Fruit fly (Drosophila melanogaster) whole organism, embryonic: ENCODE measurements around the gene CG8993.

Source experiments
- Aef1 ChIP-seq: fragments of 200-800 bp; sonication (Bioruptor generic); IDR thresholded peaks from 3 replicates; pipeline ENCODE4 v1.3.6; 2022; ENCODE audit warnings: missing biosample characterization, missing genetic modification characterization
- Atf6 ChIP-seq: fragments of 200-800 bp; sonication (Bioruptor generic); IDR thresholded peaks from 2 replicates; pipeline ENCODE4 v1.3.6; 2022; ENCODE audit warnings: missing biosample characterization, missing genetic modification characterization
- CG11695 ChIP-seq: fragments of 200-800 bp; sonication (Bioruptor generic); IDR thresholded peaks from 3 replicates; pipeline ENCODE4 v1.3.6; 2022; ENCODE audit warnings: missing biosample characterization, missing genetic modification characterization
- CG12391 ChIP-seq: fragments of 200-800 bp; sonication (Bioruptor generic); optimal IDR thresholded peaks from 3 replicates; lab custom pipeline; 2018; ENCODE audit warnings: missing biosample characterization, mild to moderate bottlenecking, missing genetic modification characterization, moderate library complexity
- CG12744 ChIP-seq: fragments of 200-800 bp; sonication (Bioruptor generic); optimal IDR thresholded peaks from 2 replicates; lab custom pipeline; 2016; ENCODE audit warnings: missing biosample characterization, missing genetic modification characterization
- CG13287 ChIP-seq: fragments of 200-800 bp; sonication (Bioruptor generic); IDR thresholded peaks from 2 replicates; pipeline ENCODE4 v1.3.6; 2022; ENCODE audit warnings: missing biosample characterization, missing genetic modification characterization; ENCODE audit not compliant: partially characterized antibody
- CG14667 ChIP-seq: fragments of 200-800 bp; sonication (Bioruptor generic); IDR thresholded peaks from 2 replicates; pipeline ENCODE4 v1.3.6; 2022; ENCODE audit warnings: missing biosample characterization, missing genetic modification characterization
- CG15696 ChIP-seq: fragments of 200-800 bp; sonication (Bioruptor generic); optimal IDR thresholded peaks from 2 replicates; lab custom pipeline; 2019; ENCODE audit warnings: missing biosample characterization, mild to moderate bottlenecking, missing genetic modification characterization, moderate library complexity
- CG16815 ChIP-seq: fragments of 200-800 bp; sonication (Bioruptor generic); optimal IDR thresholded peaks from 3 replicates; lab custom pipeline; 2017; ENCODE audit warnings: missing biosample characterization, mild to moderate bottlenecking, missing genetic modification characterization
- CG17612 ChIP-seq: fragments of 200-800 bp; sonication (Bioruptor generic); IDR thresholded peaks from 2 replicates; pipeline ENCODE4 v1.3.6; 2022; ENCODE audit warnings: missing biosample characterization, missing genetic modification characterization
- CG2712 ChIP-seq: fragments of 200-800 bp; optimal IDR thresholded peaks from 3 replicates; lab custom pipeline; 2019; ENCODE audit warnings: missing biosample characterization, mild to moderate bottlenecking, missing genetic modification characterization, moderate library complexity
- CG34224 ChIP-seq: fragments of 200-800 bp; sonication (Bioruptor generic); IDR thresholded peaks from 3 replicates; pipeline ENCODE4 v1.3.6; 2022; ENCODE audit warnings: missing biosample characterization, missing genetic modification characterization; ENCODE audit not compliant: partially characterized antibody
- CG4707 ChIP-seq: fragments of 200-800 bp; sonication (Bioruptor generic); optimal IDR thresholded peaks from 2 replicates; lab custom pipeline; 2018; ENCODE audit warnings: missing biosample characterization, mild to moderate bottlenecking, missing genetic modification characterization, moderate library complexity
- CG4730 ChIP-seq: fragments of 200-800 bp; sonication (Bioruptor generic); IDR thresholded peaks from 2 replicates; pipeline ENCODE4 v1.3.6; 2022; ENCODE audit warnings: missing biosample characterization, missing genetic modification characterization
- CG7372 ChIP-seq: fragments of 200-800 bp; sonication (Bioruptor generic); IDR thresholded peaks from 2 replicates; pipeline ENCODE4 v1.3.6; 2022; ENCODE audit warnings: missing biosample characterization, missing genetic modification characterization
- CG8944 ChIP-seq: fragments of 200-800 bp; sonication (Bioruptor generic); optimal IDR thresholded peaks from 3 replicates; lab custom pipeline; 2016; ENCODE audit warnings: missing biosample characterization, missing genetic modification characterization
- Camta ChIP-seq: fragments of 200-800 bp; sonication (Bioruptor generic); optimal IDR thresholded peaks from 2 replicates; lab custom pipeline; 2016; ENCODE audit warnings: missing biosample characterization, missing genetic modification characterization
- Dip2 ChIP-seq: fragments of 200-800 bp; sonication (Bioruptor generic); IDR thresholded peaks from 2 replicates; pipeline ENCODE4 v1.3.6; 2022; ENCODE audit warnings: missing biosample characterization, missing genetic modification characterization
- Eip74EF ChIP-seq, 2 experiments: fragments of 200-800 bp in 1 of 2; fragments of >200 bp in 1 of 2; sonication (Bioruptor generic) in 1 of 2; optimal IDR thresholded peaks; 2 replicates each; lab custom pipeline; 2017 to 2019; ENCODE audit warnings: missing biosample characterization in 2 of 2, missing genetic modification characterization in 2 of 2, mild to moderate bottlenecking in 1 of 2, moderate library complexity in 1 of 2
- Hr51 ChIP-seq, 2 experiments: fragments of 200-800 bp; sonication (Bioruptor generic); optimal IDR thresholded peaks; 2 replicates in 1 of 2; 3 replicates in 1 of 2; lab custom pipeline; 2016 to 2018; ENCODE audit warnings: missing biosample characterization in 2 of 2, missing genetic modification characterization in 2 of 2, mild to moderate bottlenecking in 1 of 2, moderate library complexity in 1 of 2
- Jarid2 ChIP-seq: fragments of 200-800 bp; sonication (Bioruptor generic); optimal IDR thresholded peaks from 3 replicates; lab custom pipeline; 2017; ENCODE audit warnings: mild to moderate bottlenecking, missing biosample characterization, missing genetic modification reagents, missing genetic modification characterization
- MTF-1 ChIP-seq: fragments of 200-800 bp; sonication (Bioruptor generic); optimal IDR thresholded peaks from 2 replicates; lab custom pipeline; 2018; ENCODE audit warnings: missing biosample characterization, mild to moderate bottlenecking, missing genetic modification characterization, borderline replicate concordance
- Max ChIP-seq: fragments of 200-800 bp; sonication (Bioruptor generic); optimal IDR thresholded peaks from 2 replicates; lab custom pipeline; 2016; ENCODE audit warnings: missing biosample characterization, mild to moderate bottlenecking, missing genetic modification characterization
- Ssrp ChIP-seq: fragments of 200-800 bp; sonication (Bioruptor generic); optimal IDR thresholded peaks from 2 replicates; lab custom pipeline; 2018; ENCODE audit warnings: missing biosample characterization, mild to moderate bottlenecking, missing genetic modification characterization, moderate library complexity
- Vsx1 ChIP-seq: fragments of 200-800 bp; sonication (Bioruptor generic); optimal IDR thresholded peaks from 2 replicates; lab custom pipeline; 2017; ENCODE audit warnings: missing biosample characterization, mild to moderate bottlenecking, missing genetic modification characterization, missing genetic modification reagents
- ap ChIP-seq: fragments of 200-800 bp; sonication (Bioruptor generic); IDR thresholded peaks from 2 replicates; pipeline ENCODE4 v1.3.6; 2022; ENCODE audit warnings: missing biosample characterization, missing genetic modification characterization
- ase ChIP-seq: fragments of 200-800 bp; sonication (Bioruptor generic); IDR thresholded peaks from 3 replicates; pipeline ENCODE4 v1.3.6; 2022; ENCODE audit warnings: missing biosample characterization, missing genetic modification characterization
- ato ChIP-seq: fragments of 200-800 bp; sonication (Bioruptor generic); IDR thresholded peaks from 2 replicates; pipeline ENCODE4 v1.3.6; 2022; ENCODE audit warnings: missing biosample characterization, missing genetic modification characterization; ENCODE audit not compliant: partially characterized antibody
- bowl ChIP-seq: fragments of 200-800 bp; sonication (Bioruptor generic); IDR thresholded peaks from 2 replicates; pipeline ENCODE4 v1.3.6; 2022; ENCODE audit warnings: missing biosample characterization, missing genetic modification characterization
- bsh ChIP-seq, 2 experiments: fragments of 200-800 bp; sonication (Bioruptor generic); optimal IDR thresholded peaks; 2 replicates each; lab custom pipeline; 2017 to 2018; ENCODE audit warnings: mild to moderate bottlenecking in 2 of 2, missing biosample characterization in 2 of 2, missing genetic modification characterization in 2 of 2, moderate library complexity in 1 of 2
- chm ChIP-seq: fragments of 200-800 bp; sonication (Bioruptor generic); IDR thresholded peaks from 2 replicates; pipeline ENCODE4 v1.3.6; 2022; ENCODE audit warnings: missing biosample characterization, missing genetic modification characterization
- da ChIP-seq: fragments of 200-800 bp; sonication (Bioruptor generic); optimal IDR thresholded peaks from 2 replicates; lab custom pipeline; 2016; ENCODE audit warnings: missing biosample characterization, missing genetic modification characterization
- dati ChIP-seq: fragments of 200-800 bp; sonication (Bioruptor generic); IDR thresholded peaks from 2 replicates; pipeline ENCODE4 v1.3.6; 2022; ENCODE audit warnings: missing biosample characterization, missing genetic modification characterization
- dm ChIP-seq: fragments of 200-800 bp; sonication (Bioruptor generic); optimal IDR thresholded peaks from 3 replicates; lab custom pipeline; 2016; ENCODE audit warnings: missing biosample characterization, missing genetic modification characterization
- emc ChIP-seq: fragments of 200-800 bp; sonication (Bioruptor generic); optimal IDR thresholded peaks from 2 replicates; lab custom pipeline; 2016; ENCODE audit warnings: missing biosample characterization, missing genetic modification characterization
- gt ChIP-seq: fragments of 200-800 bp; sonication (Bioruptor generic); IDR thresholded peaks from 2 replicates; pipeline ENCODE4 v1.3.6; 2022; ENCODE audit warnings: missing biosample characterization, missing genetic modification characterization
- jumu ChIP-seq: fragments of 200-800 bp; sonication (Bioruptor generic); optimal IDR thresholded peaks from 3 replicates; lab custom pipeline; 2016; ENCODE audit warnings: missing biosample characterization, missing genetic modification characterization
- ken ChIP-seq: fragments of 200-800 bp; sonication (Bioruptor generic); IDR thresholded peaks from 3 replicates; pipeline ENCODE4 v1.3.6; 2022; ENCODE audit warnings: missing biosample characterization, missing genetic modification characterization
- mld ChIP-seq: fragments of 200-800 bp; sonication (Bioruptor generic); IDR thresholded peaks from 3 replicates; pipeline ENCODE4 v1.3.6; 2022; ENCODE audit warnings: missing biosample characterization, missing genetic modification characterization; ENCODE audit not compliant: partially characterized antibody
- odd ChIP-seq: fragments of 200-800 bp; sonication (Bioruptor generic); optimal IDR thresholded peaks from 2 replicates; lab custom pipeline; 2017; ENCODE audit warnings: missing biosample characterization, mild to moderate bottlenecking, missing genetic modification characterization
- otp ChIP-seq: fragments of 200-800 bp; sonication (Bioruptor generic); IDR thresholded peaks from 3 replicates; pipeline ENCODE4, ENCODE4 v1.3.6; 2022; ENCODE audit warnings: missing biosample characterization, missing genetic modification characterization
- p53 ChIP-seq: fragments of 200-800 bp; sonication (Bioruptor generic); optimal IDR thresholded peaks from 2 replicates; lab custom pipeline; 2016; ENCODE audit warnings: missing biosample characterization, missing genetic modification characterization
- pan ChIP-seq, 4 experiments: fragments of >200 bp in 3 of 4; fragments of 200-800 bp in 1 of 4; sonication (Bioruptor generic) in 1 of 4; optimal IDR thresholded peaks in 3 of 4; IDR thresholded peaks in 1 of 4; 2 replicates each; pipeline versions ENCODE4 v1.3.6 to Lab custom; 2017 to 2022; ENCODE audit warnings: missing biosample characterization in 2 of 4, missing genetic modification characterization in 2 of 4, mixed read lengths in 1 of 4
- pnt ChIP-seq: fragments of 200-800 bp; sonication (Bioruptor generic); optimal IDR thresholded peaks from 3 replicates; lab custom pipeline; 2016; ENCODE audit warnings: missing biosample characterization, missing genetic modification characterization
- sens ChIP-seq: fragments of 200-800 bp; sonication (Bioruptor generic); peaks from one replicate; lab custom pipeline; 2016; ENCODE audit warnings: missing biosample characterization, missing genetic modification characterization
- tio ChIP-seq: fragments of 200-800 bp; sonication (Bioruptor generic); optimal IDR thresholded peaks from 2 replicates; lab custom pipeline; 2017; ENCODE audit warnings: missing biosample characterization, missing genetic modification characterization, inconsistent platforms
- trem ChIP-seq: fragments of 200-800 bp; optimal IDR thresholded peaks from 3 replicates; lab custom pipeline; 2019; ENCODE audit warnings: missing biosample characterization, mild to moderate bottlenecking, missing genetic modification characterization, moderate library complexity
- trh ChIP-seq: fragments of 200-800 bp; sonication (Bioruptor generic); optimal IDR thresholded peaks from 2 replicates; lab custom pipeline; 2016; ENCODE audit warnings: missing biosample characterization, missing genetic modification characterization
- wek ChIP-seq: fragments of 200-800 bp; sonication (Bioruptor generic); optimal IDR thresholded peaks from 3 replicates; lab custom pipeline; 2018; ENCODE audit warnings: missing biosample characterization, mild to moderate bottlenecking, missing genetic modification characterization, moderate library complexity

Gene CG8993

DNA sequence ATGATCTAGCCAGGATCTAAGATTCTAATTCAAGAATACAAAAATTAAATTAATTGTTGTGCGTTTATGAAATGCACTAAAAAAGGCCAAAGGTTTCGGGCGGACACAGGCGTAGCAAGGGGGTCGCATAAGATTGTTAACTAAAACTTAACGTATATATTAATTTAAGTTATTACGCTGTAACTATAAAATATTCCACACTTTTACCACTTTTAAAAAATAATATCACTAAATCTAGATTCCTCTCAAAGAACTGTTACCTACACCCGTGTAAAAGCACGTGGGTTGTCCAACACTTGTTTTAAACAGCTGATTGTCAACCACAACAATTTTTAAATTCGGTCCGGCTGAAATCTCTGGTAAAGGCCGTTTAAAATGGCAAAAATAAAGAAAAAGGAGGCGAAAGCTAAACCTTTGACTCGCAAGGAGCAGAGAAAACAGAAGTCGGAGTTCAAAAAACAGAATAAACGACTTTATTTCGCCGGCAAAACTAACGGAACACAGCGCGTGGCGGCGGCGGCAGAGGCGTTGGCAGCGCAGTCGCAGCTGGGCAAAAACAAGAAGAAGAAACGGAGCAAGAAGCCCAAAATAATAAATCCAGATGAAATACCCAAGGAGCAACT, 1.5 kb downstream of the CG8993 start, which contains the start of the genes mRpL23 and CG9004 (continued):
- TF ChIP-seq Hr51 (GFP tag; optimal IDR thresholded peaks at IDR 0.05; lab: Kevin White, UChicago) (peak; percentile 99), pan (optimal IDR thresholded peaks at IDR 0.05; lab: Kevin White, UChicago) (no peak), pan (GFP tag; optimal IDR thresholded peaks at IDR 0.05 in 1 of 2, IDR thresholded peaks at IDR 0.05 in 1 of 2) (peak in 1 of 2 experiments; percentile 100), bowl (peak; percentile 99), sens (GFP tag; lab: Kevin White, UChicago) (peak; percentile 100), da (GFP tag; lab: Kevin White, UChicago) (peak; percentile 96), CG12744 (GFP tag; lab: Kevin White, UChicago) (peak; percentile 98), Jarid2 (GFP tag; lab: Kevin White, UChicago) (peak; percentile 89), odd (peak; percentile 97), trem (tag; lab: Kevin White, UChicago) (peak; percentile 96), gt (GFP tag; lab: Robert Waterston, UW) (peak; percentile 99), p53 (GFP tag; lab: Kevin White, UChicago) (peak; percentile 93), CG4707 (GFP tag; lab: Kevin White, UChicago) (peak; percentile 94), CG34224 (GFP tag; lab: Robert Waterston, UW) (0 out of 3 replicates have a peak, but pooled peaks have one; percentile 31), Eip74EF (GFP tag; optimal IDR thresholded peaks at IDR 0.05; lab: Kevin White, UChicago) (peak in 1 of 2 experiments; percentile 96), CG8944 (GFP tag; lab: Kevin White, UChicago) (peak; percentile 98), Ssrp (tag; lab: Kevin White, UChicago) (peak; percentile 99), CG16815 (peak; percentile 99), chm (GFP tag; lab: Robert Waterston, UW) (peak; percentile 99), CG11695 (peak; percentile 99), dm (GFP tag; lab: Kevin White, UChicago) (peak; percentile 98), Aef1 (peak; percentile 100), mld (GFP tag; lab: Robert Waterston, UW) (no peak), CG12391 (tag; lab: Kevin White, UChicago) (peak; percentile 99), Dip2 (GFP tag; lab: Robert Waterston, UW) (peak; percentile 80), ase (GFP tag; lab: Robert Waterston, UW) (peak; percentile 100), CG17612 (GFP tag; lab: Robert Waterston, UW) (peak; percentile 99), Max (GFP tag; lab: Kevin White, UChicago) (peak; percentile 100), CG15696 (tag; lab: Kevin White, UChicago) (peak; percentile 99), jumu (GFP tag; lab: Kevin White, UChicago) (peak; percentile 98), CG2712 (peak; percentile 99), ato (GFP tag; lab: Robert Waterston, UW) (no peak), CG14667 (GFP tag; lab: Robert Waterston, UW) (peak; percentile 100), ap (peak; percentile 99), MTF-1 (GFP tag; lab: Kevin White, UChicago) (peak; percentile 97), Atf6 (GFP tag; lab: Robert Waterston, UW) (peak; percentile 99), otp (GFP tag; lab: Robert Waterston, UW) (peak; percentile 99), Camta (peak; percentile 99), dati (GFP tag; lab: Robert Waterston, UW) (peak; percentile 99), CG4730 (GFP tag; lab: Robert Waterston, UW) (peak; percentile 100), pnt (peak; percentile 99), bsh (GFP tag; optimal IDR thresholded peaks at IDR 0.05; lab: Kevin White, UChicago) (peak; percentile 96 to 99), Vsx1 (GFP tag; lab: Kevin White, UChicago) (peak; percentile 96), tio (GFP tag; lab: Kevin White, UChicago) (peak; percentile 99), CG7372 (peak; percentile 100), wek (GFP tag; lab: Kevin White, UChicago) (peak; percentile 91), ken (peak; percentile 100), emc (GFP tag; lab: Kevin White, UChicago) (peak; percentile 97), CG13287 (GFP tag; lab: Robert Waterston, UW) (peak; percentile 63), trh (GFP tag; lab: Kevin White, UChicago) (peak; percentile 99)
